Fruit fly (Drosophila melanogaster): Measurements from ENCODE around the gene CG14408.

CG14408 gene

dm6 chrX:14832562-14833303 lies 900 bp upstream of the CG14408 start, which contains the start of gene CG14411 (continued):
- peak; percentile 42 for TF ChIP-seq Jarid2 (GFP tag; optimal IDR thresholded peaks at IDR 0.05)
- no peak for TF ChIP-seq mirr (GFP tag; optimal IDR thresholded peaks at IDR 0.05)
- TF ChIP-seq CG9932 (GFP tag; IDR thresholded peaks at IDR 0.05): no peak
- TF ChIP-seq ssp (GFP tag; IDR thresholded peaks at IDR 0.05): no peak
- TF ChIP-seq ewg (GFP tag; optimal IDR thresholded peaks at IDR 0.05): no peak
- no peak for TF ChIP-seq stc (GFP tag; IDR thresholded peaks at IDR 0.05)
- TF ChIP-seq D (optimal IDR thresholded peaks at IDR 0.05): no peak
- no peak for TF ChIP-seq D (GFP tag; optimal IDR thresholded peaks at IDR 0.05)
- no peak for TF ChIP-seq zfh1 (GFP tag; IDR thresholded peaks at IDR 0.05)
- TF ChIP-seq ac (GFP tag; optimal IDR thresholded peaks at IDR 0.05): no peak
- no peak for TF ChIP-seq H15 (GFP tag; IDR thresholded peaks at IDR 0.05)
- TF ChIP-seq D19A (tag; optimal IDR thresholded peaks at IDR 0.05): no peak
- no peak for TF ChIP-seq CG11456 (GFP tag; IDR thresholded peaks at IDR 0.05)
- no peak for TF ChIP-seq ttk (GFP tag; IDR thresholded peaks at IDR 0.05)
- TF ChIP-seq ham (GFP tag; IDR thresholded peaks at IDR 0.05): no peak
- TF ChIP-seq E2f1 (GFP tag; IDR thresholded peaks at IDR 0.05): no peak
- no peak for TF ChIP-seq ftz-f1 (GFP tag; optimal IDR thresholded peaks at IDR 0.05)
- TF ChIP-seq CG6813 (GFP tag; optimal IDR thresholded peaks at IDR 0.05): no peak
- TF ChIP-seq C15 (GFP tag; IDR thresholded peaks at IDR 0.05): no peak
- no peak for TF ChIP-seq Dad (GFP tag; optimal IDR thresholded peaks at IDR 0.05)
- no peak for TF ChIP-seq gsb-n (tag; optimal IDR thresholded peaks at IDR 0.05)
- TF ChIP-seq sqz (GFP tag; optimal IDR thresholded peaks at IDR 0.05): no peak
- peak; percentile 25 for TF ChIP-seq CG15514 (GFP tag; optimal IDR thresholded peaks at IDR 0.05)
- TF ChIP-seq crp (GFP tag; optimal IDR thresholded peaks at IDR 0.05): no peak
- no peak for TF ChIP-seq Usf (GFP tag; optimal IDR thresholded peaks at IDR 0.05)
- no peak for TF ChIP-seq CG12236 (GFP tag; optimal IDR thresholded peaks at IDR 0.05)
- no peak for TF ChIP-seq bab2 (GFP tag; optimal IDR thresholded peaks at IDR 0.05)
- TF ChIP-seq Ssrp (tag; optimal IDR thresholded peaks at IDR 0.05): no peak
- peak; percentile 53 for TF ChIP-seq Ets97D (GFP tag; optimal IDR thresholded peaks at IDR 0.05)
- TF ChIP-seq Lpt (GFP tag; optimal IDR thresholded peaks at IDR 0.05): no peak
- TF ChIP-seq Ets65A (GFP tag): no peak
- TF ChIP-seq CG30431 (GFP tag; optimal IDR thresholded peaks at IDR 0.05): no peak
- no peak for TF ChIP-seq grn (GFP tag; optimal IDR thresholded peaks at IDR 0.05)
- no peak for TF ChIP-seq gsb (GFP tag; IDR thresholded peaks at IDR 0.05)
- no peak for TF ChIP-seq ind (GFP tag; optimal IDR thresholded peaks at IDR 0.05)
- no peak for TF ChIP-seq lilli (GFP tag; optimal IDR thresholded peaks at IDR 0.05)
- no peak for TF ChIP-seq BtbVII (GFP tag; optimal IDR thresholded peaks at IDR 0.05)
- no peak for TF ChIP-seq CG12104 (GFP tag; optimal IDR thresholded peaks at IDR 0.05)
- no peak for TF ChIP-seq PHDP (tag; optimal IDR thresholded peaks at IDR 0.05)
- TF ChIP-seq CG12219 (GFP tag; optimal IDR thresholded peaks at IDR 0.05): no peak
- TF ChIP-seq CG6791 (GFP tag; IDR thresholded peaks at IDR 0.05; ENCODE audit: partially characterized antibody): 0 out of 3 replicates have a peak, but pooled peaks have one; percentile 32
- no peak for TF ChIP-seq Ada2b (GFP tag; IDR thresholded peaks at IDR 0.05)
- no peak for TF ChIP-seq Hr51 (GFP tag; optimal IDR thresholded peaks at IDR 0.05)
- no peak for TF ChIP-seq CG17802 (tag; optimal IDR thresholded peaks at IDR 0.05)
- no peak for TF ChIP-seq al (GFP tag; IDR thresholded peaks at IDR 0.05)
- no peak for TF ChIP-seq tgo (GFP tag; IDR thresholded peaks at IDR 0.05)
- TF ChIP-seq CG3995 (GFP tag; optimal IDR thresholded peaks at IDR 0.05): peak; percentile 2
- peak in 1 of 2 experiments; percentile 11 for TF ChIP-seq insv (GFP tag; optimal IDR thresholded peaks at IDR 0.05)
- no peak for TF ChIP-seq CG11696 (GFP tag; IDR thresholded peaks at IDR 0.05)
- no peak for TF ChIP-seq cad (GFP tag; optimal IDR thresholded peaks at IDR 0.05)
- TF ChIP-seq CG2889 (GFP tag; IDR thresholded peaks at IDR 0.05): no peak
- no peak for TF ChIP-seq CG10654 (GFP tag; optimal IDR thresholded peaks at IDR 0.05)

All from whole organism, embryonic.